Worm (Caenorhabditis elegans) whole organism, late embryonic: ENCODE data around the gene T01G6.10.

ENCODE experiments used
- C08G9.2 ChIP-seq: sonication (generic microtip); optimal IDR thresholded peaks from 2 replicates; lab custom pipeline; 2016; ENCODE audit warnings: mild to moderate bottlenecking, missing genetic modification characterization, moderate library complexity, missing compliant biosample characterization
- F13H6.1 ChIP-seq: sonication (generic microtip); optimal IDR thresholded peaks from 2 replicates; lab custom pipeline; 2016; ENCODE audit warnings: missing genetic modification characterization, missing compliant biosample characterization
- K02D7.2 ChIP-seq: sonication (generic microtip); optimal IDR thresholded peaks from 2 replicates; lab custom pipeline; 2017; ENCODE audit warnings: mild to moderate bottlenecking, missing genetic modification characterization, missing compliant biosample characterization
- K09A11.1 ChIP-seq: sonication (generic microtip); optimal IDR thresholded peaks from 2 replicates; lab custom pipeline; 2017; ENCODE audit warnings: antibody characterized with exemption, mild to moderate bottlenecking, missing genetic modification characterization, missing compliant biosample characterization; ENCODE audit not compliant: insufficient read depth
- T23F11.4 ChIP-seq: fragments of 200-800 bp; sonication (Bioruptor generic); optimal IDR thresholded peaks from 2 replicates; lab custom pipeline; 2018; ENCODE audit warnings: mild to moderate bottlenecking, missing genetic modification characterization, missing compliant biosample characterization
- ama-1 ChIP-seq: fragments of 150-350 bp; optimal IDR thresholded peaks from 2 replicates; lab custom pipeline; 2014
- ceh-2 ChIP-seq: sonication (generic microtip); optimal IDR thresholded peaks from 2 replicates; lab custom pipeline; 2016; ENCODE audit warnings: missing genotype, missing genetic modification characterization, missing compliant biosample characterization
- ceh-22 ChIP-seq: sonication (generic microtip); optimal IDR thresholded peaks from 2 replicates; lab custom pipeline; 2017; ENCODE audit warnings: missing biosample characterization, missing genetic modification characterization
- ceh-34 ChIP-seq: sonication (generic microtip); optimal IDR thresholded peaks from 2 replicates; lab custom pipeline; 2016; ENCODE audit warnings: mild to moderate bottlenecking, missing genetic modification characterization, missing compliant biosample characterization
- ceh-9 ChIP-seq: sonication (generic microtip); optimal IDR thresholded peaks from 2 replicates; lab custom pipeline; 2016; ENCODE audit warnings: mild to moderate bottlenecking, missing genetic modification characterization, inconsistent platforms, missing compliant biosample characterization
- dmd-4 ChIP-seq: sonication (generic microtip); optimal IDR thresholded peaks from 2 replicates; lab custom pipeline; 2016; ENCODE audit warnings: borderline replicate concordance, missing genetic modification characterization, missing compliant biosample characterization
- dve-1 ChIP-seq: sonication (generic microtip); optimal IDR thresholded peaks from 2 replicates; lab custom pipeline; 2017; ENCODE audit warnings: antibody characterized with exemption, mild to moderate bottlenecking, missing genetic modification characterization, missing compliant biosample characterization
- elt-2 ChIP-seq: sonication (generic microtip); optimal IDR thresholded peaks from 2 replicates; lab custom pipeline; 2016; ENCODE audit warnings: missing genetic modification reagents, missing genetic modification characterization, missing compliant biosample characterization
- elt-4 ChIP-seq: sonication (generic microtip); optimal IDR thresholded peaks from 2 replicates; lab custom pipeline; 2016; ENCODE audit warnings: missing genetic modification characterization, missing compliant biosample characterization
- ets-4 ChIP-seq: sonication (generic microtip); optimal IDR thresholded peaks from 2 replicates; lab custom pipeline; 2016; ENCODE audit warnings: missing genetic modification characterization, missing compliant biosample characterization
- eyg-1 ChIP-seq: sonication (generic microtip); optimal IDR thresholded peaks from 2 replicates; lab custom pipeline; 2016; ENCODE audit warnings: missing genotype, missing genetic modification characterization, missing compliant biosample characterization
- fax-1 ChIP-seq: sonication (generic microtip); optimal IDR thresholded peaks from 2 replicates; lab custom pipeline; 2016; ENCODE audit warnings: missing genotype, missing genetic modification characterization, missing compliant biosample characterization
- fkh-6 ChIP-seq: sonication (generic microtip); optimal IDR thresholded peaks from 2 replicates; lab custom pipeline; 2016; ENCODE audit warnings: missing genetic modification characterization, missing compliant biosample characterization
- hlh-13 ChIP-seq: fragments of 200-800 bp; sonication (Bioruptor generic); optimal IDR thresholded peaks from 2 replicates; lab custom pipeline; 2018; ENCODE audit warnings: mild to moderate bottlenecking, missing genetic modification characterization, missing compliant biosample characterization
- hlh-8 ChIP-seq: sonication (generic microtip); optimal IDR thresholded peaks from 2 replicates; lab custom pipeline; 2016; ENCODE audit warnings: missing genotype, missing genetic modification characterization, missing compliant biosample characterization
- lim-6 ChIP-seq: sonication (generic microtip); optimal IDR thresholded peaks from 2 replicates; lab custom pipeline; 2016; ENCODE audit warnings: missing genetic modification characterization, missing compliant biosample characterization
- madf-2 ChIP-seq: sonication (generic microtip); optimal IDR thresholded peaks from 2 replicates; lab custom pipeline; 2017; ENCODE audit warnings: missing genetic modification characterization, missing compliant biosample characterization
- nfya-1 ChIP-seq: sonication (generic microtip); optimal IDR thresholded peaks from 2 replicates; lab custom pipeline; 2017; ENCODE audit warnings: missing genetic modification characterization, mild to moderate bottlenecking, missing compliant biosample characterization, antibody characterized with exemption, moderate library complexity
- npax-4 ChIP-seq: sonication (generic microtip); optimal IDR thresholded peaks from 2 replicates; lab custom pipeline; 2016; ENCODE audit warnings: missing genetic modification characterization, missing compliant biosample characterization
- odd-2 ChIP-seq: sonication (generic microtip); optimal IDR thresholded peaks from 2 replicates; lab custom pipeline; 2017; ENCODE audit warnings: antibody characterized with exemption, mild to moderate bottlenecking, missing genetic modification characterization, missing compliant biosample characterization
- pag-3 ChIP-seq: sonication (generic microtip); optimal IDR thresholded peaks from 2 replicates; lab custom pipeline; 2016; ENCODE audit warnings: missing compliant biosample characterization, missing genetic modification characterization, borderline replicate concordance
- pat-9 ChIP-seq: fragments of 200-800 bp; sonication (Bioruptor generic); optimal IDR thresholded peaks from 2 replicates; lab custom pipeline; 2018; ENCODE audit warnings: mild to moderate bottlenecking, missing genetic modification characterization, moderate library complexity, missing compliant biosample characterization
- pax-1 ChIP-seq: fragments of 150-350 bp; optimal IDR thresholded peaks from 2 replicates; lab custom pipeline; 2014; ENCODE audit warnings: missing biosample characterization, missing genetic modification characterization
- pha-4 ChIP-seq: fragments of 150-350 bp; optimal IDR thresholded peaks from 2 replicates; lab custom pipeline; 2018; ENCODE audit warnings: missing biosample characterization, missing genetic modification reagents, missing genetic modification characterization
- pqm-1 ChIP-seq: sonication (generic microtip); optimal IDR thresholded peaks from 2 replicates; lab custom pipeline; 2016; ENCODE audit warnings: missing genetic modification characterization, missing compliant biosample characterization
- sdc-2 ChIP-seq: sonication (generic microtip); optimal IDR thresholded peaks from 2 replicates; lab custom pipeline; 2016; ENCODE audit warnings: missing genotype, missing genetic modification characterization, missing compliant biosample characterization
- sox-4 ChIP-seq: sonication (generic microtip); optimal IDR thresholded peaks from 2 replicates; lab custom pipeline; 2017; ENCODE audit warnings: mild to moderate bottlenecking, missing genetic modification characterization, inconsistent platforms, missing compliant biosample characterization
- tbx-2 ChIP-seq: sonication (generic microtip); optimal IDR thresholded peaks from 2 replicates; lab custom pipeline; 2016; ENCODE audit warnings: missing genetic modification characterization, missing compliant biosample characterization
- ttx-3 ChIP-seq: sonication (generic microtip); optimal IDR thresholded peaks from 2 replicates; lab custom pipeline; 2016; ENCODE audit warnings: missing genetic modification reagents, missing genetic modification characterization, missing compliant biosample characterization
- unc-3 ChIP-seq, 2 experiments: fragments of 200-800 bp in 1 of 2; sonication (Bioruptor generic) in 1 of 2; sonication (generic microtip) in 1 of 2; conservative IDR thresholded peaks in 1 of 2; optimal IDR thresholded peaks in 1 of 2; 2 replicates each; pipeline versions ENCODE4 v1.3.6 to Lab custom; 2016 to 2022; ENCODE audit warnings: missing compliant biosample characterization in 2 of 2, missing genetic modification characterization in 2 of 2, missing genetic modification reagents in 1 of 2
- unc-86 ChIP-seq: sonication (generic microtip); optimal IDR thresholded peaks from 2 replicates; lab custom pipeline; 2016; ENCODE audit warnings: missing genetic modification characterization, missing compliant biosample characterization
- ztf-16 ChIP-seq: sonication (generic microtip); optimal IDR thresholded peaks from 2 replicates; lab custom pipeline; 2017; ENCODE audit warnings: missing genetic modification characterization, missing compliant biosample characterization

The T01G6.10 gene

DNA sequence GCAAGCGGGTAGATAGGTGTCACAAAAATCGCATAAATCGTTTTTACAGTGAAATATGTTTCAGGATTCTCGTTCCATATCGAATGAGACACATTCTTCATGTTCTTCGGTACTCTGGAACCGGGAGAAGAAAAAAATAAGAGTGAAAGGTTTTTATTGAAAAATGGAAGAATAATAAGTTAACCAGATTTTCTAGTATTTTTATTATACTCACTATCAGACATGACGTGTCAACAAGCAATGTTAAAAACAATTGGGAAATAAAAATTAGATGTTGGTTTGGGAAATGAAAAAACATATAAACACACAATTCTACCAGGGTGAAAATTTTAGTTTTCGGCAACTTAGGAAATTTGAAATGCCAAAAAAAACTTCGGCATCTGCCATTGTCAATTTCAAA, 9.4 kb upstream of the T01G6.10 start, which contains the start of gene srh-37:
srh-37 (minus strand) TSS at position 101 of the 400 bp plus-strand sequence.
- TF ChIP-seq sdc-2 (tag; lab: Kevin White, UChicago) = no peak
- TF ChIP-seq pat-9 = no peak
- TF ChIP-seq lim-6 (tag; lab: Kevin White, UChicago) = no peak
- no peak for TF ChIP-seq npax-4 (tag; lab: Kevin White, UChicago)
- TF ChIP-seq hlh-8 (tag; lab: Kevin White, UChicago) = no peak
- no peak for TF ChIP-seq pqm-1 (tag; lab: Kevin White, UChicago)
- no peak for TF ChIP-seq ceh-9 (tag; lab: Kevin White, UChicago)
- no peak for TF ChIP-seq C08G9.2 (tag; lab: Kevin White, UChicago)
- TF ChIP-seq pha-4 = no peak
- TF ChIP-seq ceh-22 (tag; lab: Kevin White, UChicago) = no peak
- no peak for TF ChIP-seq tbx-2 (tag; lab: Kevin White, UChicago)
- no peak for TF ChIP-seq fkh-6 (tag; lab: Kevin White, UChicago)

DNA sequence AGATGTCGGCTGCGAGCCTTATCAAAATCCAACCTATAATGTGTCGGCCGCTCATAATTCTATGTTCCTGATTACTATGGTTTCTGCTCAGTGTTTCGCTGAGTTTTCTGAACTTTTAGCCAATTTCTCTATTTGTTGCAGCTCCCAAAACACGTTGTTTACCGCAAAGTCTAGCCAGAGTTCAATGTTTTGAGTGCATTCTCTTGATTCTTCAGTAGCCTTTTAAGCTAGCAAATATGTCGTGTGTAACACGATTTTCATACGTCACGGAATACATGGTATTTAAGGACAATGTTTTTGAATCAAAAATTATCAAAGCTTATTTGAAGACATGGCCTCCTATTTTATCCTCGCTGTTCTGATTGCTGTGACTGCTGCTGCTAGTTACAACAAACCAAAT, 2.2 kb upstream of the T01G6.10 start, which contains the start of gene srlf-19:
srlf-19 (plus strand) TSS at position 301 of the 400 bp plus-strand sequence.
- TF ChIP-seq pag-3 (tag; lab: Kevin White, UChicago) (no peak), ceh-34 (no peak), ztf-16 (tag; lab: Kevin White, UChicago) (no peak), K09A11.1 (tag; lab: Kevin White, UChicago) (no peak), hlh-13 (GFP tag; lab: Kevin White, UChicago) (no peak), elt-2 (tag; lab: Kevin White, UChicago) (no peak), F13H6.1 (tag; lab: Kevin White, UChicago) (no peak)

DNA sequence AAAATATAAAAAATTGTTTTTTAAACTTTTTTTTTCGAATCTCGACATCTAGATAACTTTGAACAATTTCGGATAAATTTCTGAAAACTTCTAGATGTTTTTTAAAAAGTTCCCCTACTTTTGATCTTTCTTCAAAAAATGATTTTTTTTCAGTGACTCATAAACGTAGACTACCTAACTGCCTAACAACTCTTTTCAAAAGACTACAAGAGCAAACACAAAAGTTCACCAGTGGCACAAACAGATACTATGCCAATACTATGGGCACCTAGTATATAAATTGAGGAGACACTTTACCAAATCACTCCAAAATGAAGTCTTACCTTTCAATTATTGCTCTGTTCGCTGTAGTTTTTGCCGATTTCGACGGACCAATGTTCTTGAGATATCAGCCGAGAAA, 705 bp upstream of the T01G6.10 start, which contains the start of gene srlf-35:
srlf-35 (plus strand) TSS at position 301 of the 400 bp plus-strand sequence.
- TF ChIP-seq unc-3 (GFP tag; conservative IDR thresholded peaks at IDR 0.05; lab: Robert Waterston, UW) (no peak), unc-3 (tag; optimal IDR thresholded peaks at IDR 0.05; lab: Kevin White, UChicago) (no peak), ztf-16 (tag; lab: Kevin White, UChicago) (no peak), unc-86 (tag; lab: Kevin White, UChicago) (no peak), ceh-2 (tag; lab: Kevin White, UChicago) (no peak), ttx-3 (tag; lab: Kevin White, UChicago) (no peak), madf-2 (tag; lab: Kevin White, UChicago) (no peak), sox-4 (tag; lab: Kevin White, UChicago) (no peak), ets-4 (no peak), T23F11.4 (GFP tag; lab: Kevin White, UChicago) (no peak), nfya-1 (no peak), dve-1 (no peak), ceh-22 (tag; lab: Kevin White, UChicago) (no peak)

DNA sequence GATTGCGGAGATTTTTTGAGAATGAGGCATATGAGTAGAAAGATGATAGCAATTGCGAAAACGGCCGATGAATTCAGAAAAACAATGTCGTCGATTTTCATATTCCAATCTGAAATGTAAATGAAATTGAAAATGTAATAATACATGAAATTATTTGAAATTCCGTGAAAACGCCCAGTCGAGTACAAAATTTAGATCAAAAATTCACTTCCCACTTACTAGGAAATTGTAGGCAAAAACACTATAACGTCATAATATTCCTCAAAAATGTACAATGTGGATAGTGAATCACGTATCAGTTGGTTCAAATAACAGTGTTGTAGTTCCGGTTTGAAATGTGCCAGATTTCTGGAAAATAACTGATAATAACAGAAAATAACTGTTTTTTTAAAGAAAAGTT, 1.8 kb downstream of the T01G6.10 start, which contains the start of gene str-256:
str-256 (minus strand) TSS at position 101 of the 400 bp plus-strand sequence.
- TF ChIP-seq fax-1 (tag; lab: Kevin White, UChicago) (no peak), K09A11.1 (tag; lab: Kevin White, UChicago) (no peak), pax-1 (no peak), odd-2 (tag; lab: Kevin White, UChicago) (no peak), K02D7.2 (tag; lab: Kevin White, UChicago) (no peak), dmd-4 (tag; lab: Kevin White, UChicago) (no peak), eyg-1 (no peak), ama-1 (lab: Kevin White, UChicago) (no peak), elt-2 (tag; lab: Kevin White, UChicago) (no peak), elt-4 (no peak), ceh-2 (tag; lab: Kevin White, UChicago) (no peak)
